Fruit fly (Drosophila melanogaster) whole organism, embryonic: ENCODE measurements around the gene CG42445.

Experiments
- C15 ChIP-seq: fragments of 200-800 bp; sonication (Bioruptor generic); IDR thresholded peaks from 3 replicates; pipeline ENCODE4 v1.3.6; 2022; ENCODE audit warnings: missing biosample characterization, missing genetic modification characterization
- CG11247 ChIP-seq: fragments of 200-800 bp; sonication (Bioruptor generic); IDR thresholded peaks from 2 replicates; pipeline ENCODE4 v1.3.6; 2022; ENCODE audit warnings: missing biosample characterization, missing genetic modification characterization
- CG12659 ChIP-seq: fragments of 200-800 bp; sonication (Bioruptor generic); optimal IDR thresholded peaks from 3 replicates; lab custom pipeline; 2017; ENCODE audit warnings: mild to moderate bottlenecking, missing biosample characterization, missing genetic modification reagents, missing genetic modification characterization
- CG13296 ChIP-seq: fragments of 200-800 bp; sonication (Bioruptor generic); optimal IDR thresholded peaks from 3 replicates; lab custom pipeline; 2018; ENCODE audit warnings: missing biosample characterization, mild to moderate bottlenecking, missing genetic modification characterization
- CG14441 ChIP-seq: fragments of 200-800 bp; sonication (Bioruptor generic); IDR thresholded peaks from 2 replicates; pipeline ENCODE4 v1.3.6; 2022; ENCODE audit warnings: missing biosample characterization, missing genetic modification characterization
- CG15601 ChIP-seq: fragments of 200-800 bp; sonication (Bioruptor generic); optimal IDR thresholded peaks from 3 replicates; lab custom pipeline; 2019; ENCODE audit warnings: missing biosample characterization, mild to moderate bottlenecking, missing genetic modification characterization, moderate library complexity
- CG18619 ChIP-seq: fragments of 200-800 bp; sonication (Bioruptor generic); optimal IDR thresholded peaks from 3 replicates; lab custom pipeline; 2017; ENCODE audit warnings: missing biosample characterization, mild to moderate bottlenecking, missing genetic modification characterization
- CG18764 ChIP-seq: fragments of 200-800 bp; sonication (Bioruptor generic); optimal IDR thresholded peaks from 3 replicates; lab custom pipeline; 2016; ENCODE audit warnings: missing biosample characterization, missing genetic modification characterization
- CG2712 ChIP-seq: fragments of 200-800 bp; optimal IDR thresholded peaks from 3 replicates; lab custom pipeline; 2019; ENCODE audit warnings: missing biosample characterization, mild to moderate bottlenecking, missing genetic modification characterization, moderate library complexity
- CG30403 ChIP-seq: fragments of 200-800 bp; sonication (Bioruptor generic); optimal IDR thresholded peaks from 3 replicates; lab custom pipeline; 2016; ENCODE audit warnings: missing biosample characterization, missing genetic modification characterization
- CG3281 ChIP-seq: fragments of 200-800 bp; sonication (Bioruptor generic); optimal IDR thresholded peaks from 3 replicates; lab custom pipeline; 2017; ENCODE audit warnings: missing biosample characterization, mild to moderate bottlenecking, missing genetic modification characterization
- CG3847 ChIP-seq: fragments of 200-800 bp; sonication (Bioruptor generic); IDR thresholded peaks from 2 replicates; pipeline ENCODE4 v1.3.6; 2022; ENCODE audit warnings: missing biosample characterization, missing genetic modification characterization
- CG4328 ChIP-seq: fragments of 200-800 bp; sonication (Bioruptor generic); optimal IDR thresholded peaks from 3 replicates; lab custom pipeline; 2017; ENCODE audit warnings: missing biosample characterization, missing genetic modification reagents, missing genetic modification characterization
- CG4424 ChIP-seq: fragments of 200-800 bp; sonication (Bioruptor generic); optimal IDR thresholded peaks from 3 replicates; lab custom pipeline; 2016; ENCODE audit warnings: missing biosample characterization, missing genetic modification characterization
- CG4707 ChIP-seq: fragments of 200-800 bp; sonication (Bioruptor generic); optimal IDR thresholded peaks from 2 replicates; lab custom pipeline; 2018; ENCODE audit warnings: missing biosample characterization, mild to moderate bottlenecking, missing genetic modification characterization, moderate library complexity
- CG8924 ChIP-seq: fragments of 200-800 bp; optimal IDR thresholded peaks from 3 replicates; lab custom pipeline; 2019; ENCODE audit warnings: missing biosample characterization, mild to moderate bottlenecking, missing genetic modification characterization, moderate library complexity
- Doc2 ChIP-seq: fragments of 200-800 bp; sonication (Bioruptor generic); IDR thresholded peaks from 2 replicates; pipeline ENCODE4 v1.3.6; 2022; ENCODE audit warnings: missing biosample characterization, missing genetic modification characterization
- Dref ChIP-seq: fragments of 200-800 bp; sonication (Bioruptor generic); IDR thresholded peaks from 2 replicates; pipeline ENCODE4 v1.3.6; 2022; ENCODE audit warnings: missing biosample characterization, missing genetic modification characterization
- Ets97D ChIP-seq: fragments of 200-800 bp; sonication (Bioruptor generic); optimal IDR thresholded peaks from 3 replicates; lab custom pipeline; 2016; ENCODE audit warnings: missing biosample characterization, missing genetic modification characterization
- Fer1 ChIP-seq: fragments of 200-800 bp; sonication (Bioruptor generic); optimal IDR thresholded peaks from 2 replicates; lab custom pipeline; 2017; ENCODE audit warnings: missing biosample characterization, mild to moderate bottlenecking, missing genetic modification characterization
- Fer3 ChIP-seq: fragments of 200-800 bp; sonication (Bioruptor generic); optimal IDR thresholded peaks from 2 replicates; lab custom pipeline; 2018; ENCODE audit warnings: missing biosample characterization, mild to moderate bottlenecking, missing genetic modification characterization, moderate library complexity
- Jarid2 ChIP-seq: fragments of 200-800 bp; sonication (Bioruptor generic); optimal IDR thresholded peaks from 3 replicates; lab custom pipeline; 2017; ENCODE audit warnings: mild to moderate bottlenecking, missing biosample characterization, missing genetic modification reagents, missing genetic modification characterization
- Mrtf ChIP-seq: fragments of 200-800 bp; sonication (Bioruptor generic); IDR thresholded peaks from 3 replicates; pipeline ENCODE4 v1.3.6; 2022; ENCODE audit warnings: missing biosample characterization, missing genetic modification characterization
- Opbp ChIP-seq: fragments of 200-800 bp; sonication (Bioruptor generic); IDR thresholded peaks from 3 replicates; pipeline ENCODE4 v1.3.6; 2022; ENCODE audit warnings: missing biosample characterization, missing genetic modification characterization; ENCODE audit not compliant: partially characterized antibody
- Sin3A ChIP-seq: fragments of >200 bp; optimal IDR thresholded peaks from 2 replicates; lab custom pipeline; 2018
- Six4 ChIP-seq: fragments of 200-800 bp; sonication (Bioruptor generic); optimal IDR thresholded peaks from 2 replicates; lab custom pipeline; 2016; ENCODE audit warnings: missing biosample characterization, missing genetic modification characterization
- Taf1 ChIP-seq: fragments of 200-800 bp; sonication (Bioruptor generic); IDR thresholded peaks from 2 replicates; pipeline ENCODE4 v1.3.6; 2022; ENCODE audit warnings: missing biosample characterization, missing genetic modification characterization
- Tbp ChIP-seq: fragments of >200 bp; optimal IDR thresholded peaks from 2 replicates; lab custom pipeline; 2018; ENCODE audit warnings: missing biosample characterization, missing genetic modification characterization
- az2 ChIP-seq: fragments of 200-800 bp; sonication (Bioruptor generic); optimal IDR thresholded peaks from 3 replicates; lab custom pipeline; 2016; ENCODE audit warnings: missing biosample characterization, missing genetic modification characterization
- br ChIP-seq: fragments of >200 bp; optimal IDR thresholded peaks from 2 replicates; lab custom pipeline; 2017
- ci ChIP-seq: fragments of 200-800 bp; sonication (Bioruptor generic); IDR thresholded peaks from 3 replicates; pipeline ENCODE4 v1.3.6; 2022; ENCODE audit warnings: missing biosample characterization, missing genetic modification characterization
- corto ChIP-seq: fragments of 200-800 bp; sonication (Bioruptor generic); optimal IDR thresholded peaks from 2 replicates; lab custom pipeline; 2016; ENCODE audit warnings: missing biosample characterization, mild to moderate bottlenecking, missing genetic modification characterization, moderate library complexity
- ewg ChIP-seq: fragments of 200-800 bp; sonication (Bioruptor generic); optimal IDR thresholded peaks from 3 replicates; lab custom pipeline; 2017; ENCODE audit warnings: mild to moderate bottlenecking, missing biosample characterization, missing genetic modification reagents, missing genetic modification characterization
- gro ChIP-seq: fragments of 200-800 bp; sonication (Bioruptor generic); optimal IDR thresholded peaks from 2 replicates; lab custom pipeline; 2016; ENCODE audit warnings: missing biosample characterization, missing genetic modification characterization
- gsb-n ChIP-seq: fragments of 200-800 bp; sonication (Bioruptor generic); optimal IDR thresholded peaks from 3 replicates; lab custom pipeline; 2018; ENCODE audit warnings: missing biosample characterization, mild to moderate bottlenecking, missing genetic modification characterization
- jigr1 ChIP-seq: fragments of 200-800 bp; sonication (Bioruptor generic); IDR thresholded peaks from 3 replicates; pipeline ENCODE4 v1.3.6; 2022; ENCODE audit warnings: missing biosample characterization, missing genetic modification characterization
- jing ChIP-seq: fragments of 200-800 bp; sonication (Bioruptor generic); optimal IDR thresholded peaks from 2 replicates; lab custom pipeline; 2018; ENCODE audit warnings: missing biosample characterization, mild to moderate bottlenecking, missing genetic modification characterization
- jumu ChIP-seq: fragments of 200-800 bp; sonication (Bioruptor generic); optimal IDR thresholded peaks from 3 replicates; lab custom pipeline; 2016; ENCODE audit warnings: missing biosample characterization, missing genetic modification characterization
- org-1 ChIP-seq: fragments of 200-800 bp; sonication (Bioruptor generic); optimal IDR thresholded peaks from 2 replicates; lab custom pipeline; 2017; ENCODE audit warnings: missing biosample characterization, missing genetic modification characterization
- pho ChIP-seq: fragments of 200-800 bp; sonication (Bioruptor generic); optimal IDR thresholded peaks from 2 replicates; lab custom pipeline; 2016; ENCODE audit warnings: missing biosample characterization, missing genetic modification characterization
- pnt ChIP-seq: fragments of 200-800 bp; sonication (Bioruptor generic); optimal IDR thresholded peaks from 3 replicates; lab custom pipeline; 2016; ENCODE audit warnings: missing biosample characterization, missing genetic modification characterization
- ranshi ChIP-seq: fragments of 200-800 bp; sonication (Bioruptor generic); IDR thresholded peaks from 2 replicates; pipeline ENCODE4 v1.3.6; 2022; ENCODE audit warnings: missing biosample characterization, missing genetic modification characterization
- schlank ChIP-seq: fragments of 200-800 bp; sonication (Bioruptor generic); optimal IDR thresholded peaks from 2 replicates; lab custom pipeline; 2018; ENCODE audit warnings: missing biosample characterization, mild to moderate bottlenecking, missing genetic modification characterization
- sisA ChIP-seq: fragments of 200-800 bp; sonication (Bioruptor generic); IDR thresholded peaks from 2 replicates; pipeline ENCODE4 v1.3.6; 2022; ENCODE audit warnings: missing biosample characterization, missing genetic modification characterization
- sob ChIP-seq: fragments of 200-800 bp; sonication (Bioruptor generic); IDR thresholded peaks from 2 replicates; pipeline ENCODE4 v1.3.6; 2022; ENCODE audit warnings: missing biosample characterization, missing genetic modification characterization
- stwl ChIP-seq: fragments of 200-800 bp; sonication (Bioruptor generic); optimal IDR thresholded peaks from 3 replicates; lab custom pipeline; 2018; ENCODE audit warnings: missing biosample characterization, mild to moderate bottlenecking, missing genetic modification characterization, moderate library complexity
- tna ChIP-seq: fragments of 200-800 bp; sonication (Bioruptor generic); IDR thresholded peaks from 2 replicates; pipeline ENCODE4 v1.3.6; 2022; ENCODE audit warnings: missing biosample characterization, missing genetic modification characterization; ENCODE audit not compliant: partially characterized antibody
- wdn ChIP-seq: fragments of 200-800 bp; sonication (Bioruptor generic); IDR thresholded peaks from 2 replicates; pipeline ENCODE4 v1.3.6; 2022; ENCODE audit warnings: missing biosample characterization, missing genetic modification characterization
- wek ChIP-seq: fragments of 200-800 bp; sonication (Bioruptor generic); optimal IDR thresholded peaks from 3 replicates; lab custom pipeline; 2018; ENCODE audit warnings: missing biosample characterization, mild to moderate bottlenecking, missing genetic modification characterization, moderate library complexity
- wor ChIP-seq: fragments of 200-800 bp; sonication (Bioruptor generic); IDR thresholded peaks from 2 replicates; pipeline ENCODE4 v1.3.6; 2022; ENCODE audit warnings: missing biosample characterization, missing genetic modification characterization
- zfh1 ChIP-seq: fragments of 200-800 bp; sonication (Bioruptor generic); IDR thresholded peaks from 3 replicates; pipeline ENCODE4 v1.3.6; 2022; ENCODE audit warnings: missing biosample characterization, missing genetic modification characterization

The CG42445 gene

dm6 chr3L:8153206-8153996 lies 5.3 kb downstream of the CG42445 start (continued):
- peak; percentile 43 for TF ChIP-seq ewg (GFP tag; lab: Kevin White, UChicago)
- peak; percentile 10 for TF ChIP-seq CG13296 (GFP tag; lab: Kevin White, UChicago)
- no peak; the same call in 1 of the 2 replicates for TF ChIP-seq CG11247 (GFP tag; lab: Robert Waterston, UW)
- TF ChIP-seq pho: no peak
- TF ChIP-seq jumu (GFP tag; lab: Kevin White, UChicago): peak; percentile 27
- no peak for TF ChIP-seq br (lab: Kevin White, UChicago)
- no peak for TF ChIP-seq Ets97D (GFP tag; lab: Kevin White, UChicago)
- TF ChIP-seq CG14441: peak; percentile 66
- peak; percentile 46; the same call in 1 of the 2 replicates for TF ChIP-seq sob
- no peak for TF ChIP-seq Tbp (GFP tag; lab: Kevin White, UChicago)
- no peak for TF ChIP-seq Dref (GFP tag; lab: Robert Waterston, UW)
- no peak for TF ChIP-seq wek (GFP tag; lab: Kevin White, UChicago)
- no peak for TF ChIP-seq stwl (tag; lab: Kevin White, UChicago)
- TF ChIP-seq pnt (GFP tag; lab: Kevin White, UChicago): peak; percentile 36
- no peak for TF ChIP-seq jigr1 (GFP tag; lab: Robert Waterston, UW)
- TF ChIP-seq CG3281: peak; percentile 22
- peak; percentile 58 for TF ChIP-seq CG12659 (GFP tag; lab: Kevin White, UChicago)
- TF ChIP-seq gro (GFP tag; lab: Kevin White, UChicago): no peak
- no peak for TF ChIP-seq Taf1
- peak; percentile 10 for TF ChIP-seq gsb-n
- TF ChIP-seq Fer1 (GFP tag; lab: Kevin White, UChicago): peak; percentile 48
- no peak for TF ChIP-seq Opbp
- peak; percentile 53; the same call in 1 of the 3 replicates for TF ChIP-seq Mrtf
- TF ChIP-seq corto: no peak
- TF ChIP-seq CG15601 (tag; lab: Kevin White, UChicago): no peak
- TF ChIP-seq CG3847: 0 out of 2 replicates have a peak, but pooled peaks have one; percentile 32
- peak; percentile 18 for TF ChIP-seq CG4328 (GFP tag; lab: Kevin White, UChicago)
- TF ChIP-seq C15 (GFP tag; lab: Robert Waterston, UW): no peak
- TF ChIP-seq CG30403 (GFP tag; lab: Kevin White, UChicago): peak; percentile 46
- TF ChIP-seq az2 (GFP tag; lab: Kevin White, UChicago): peak; percentile 51
- TF ChIP-seq Sin3A (lab: Kevin White, UChicago): no peak
- no peak for TF ChIP-seq wdn (GFP tag; lab: Robert Waterston, UW)
- no peak for TF ChIP-seq tna
- peak; percentile 61 for TF ChIP-seq CG4424 (GFP tag; lab: Kevin White, UChicago)
- peak; percentile 34 for TF ChIP-seq Fer3 (tag; lab: Kevin White, UChicago)
- peak; percentile 38 for TF ChIP-seq CG8924
- no peak for TF ChIP-seq Jarid2 (GFP tag; lab: Kevin White, UChicago)
- TF ChIP-seq Doc2 (GFP tag; lab: Robert Waterston, UW): no peak
- peak; percentile 44; the same call in 1 of the 3 replicates for TF ChIP-seq zfh1 (GFP tag; lab: Robert Waterston, UW)
- TF ChIP-seq schlank: no peak
- peak; percentile 15 for TF ChIP-seq org-1 (GFP tag; lab: Kevin White, UChicago)
- peak; percentile 33 for TF ChIP-seq CG2712
- TF ChIP-seq CG18764: peak; percentile 35
- peak; percentile 1 for TF ChIP-seq Six4 (GFP tag; lab: Kevin White, UChicago)
- TF ChIP-seq ci (GFP tag; lab: Robert Waterston, UW): peak; percentile 91
- peak; percentile 65 for TF ChIP-seq jing (GFP tag; lab: Kevin White, UChicago)
- peak; percentile 39; the same call in 1 of the 2 replicates for TF ChIP-seq wor (GFP tag; lab: Robert Waterston, UW)
- peak; percentile 46; the same call in 1 of the 2 replicates for TF ChIP-seq ranshi
- TF ChIP-seq sisA: peak; percentile 68
- no peak for TF ChIP-seq CG4707 (GFP tag; lab: Kevin White, UChicago)
- TF ChIP-seq CG18619 (GFP tag; lab: Kevin White, UChicago): peak; percentile 30
